Worm (Caenorhabditis elegans): ENCODE measurements around the gene lir-2.

DNA sequence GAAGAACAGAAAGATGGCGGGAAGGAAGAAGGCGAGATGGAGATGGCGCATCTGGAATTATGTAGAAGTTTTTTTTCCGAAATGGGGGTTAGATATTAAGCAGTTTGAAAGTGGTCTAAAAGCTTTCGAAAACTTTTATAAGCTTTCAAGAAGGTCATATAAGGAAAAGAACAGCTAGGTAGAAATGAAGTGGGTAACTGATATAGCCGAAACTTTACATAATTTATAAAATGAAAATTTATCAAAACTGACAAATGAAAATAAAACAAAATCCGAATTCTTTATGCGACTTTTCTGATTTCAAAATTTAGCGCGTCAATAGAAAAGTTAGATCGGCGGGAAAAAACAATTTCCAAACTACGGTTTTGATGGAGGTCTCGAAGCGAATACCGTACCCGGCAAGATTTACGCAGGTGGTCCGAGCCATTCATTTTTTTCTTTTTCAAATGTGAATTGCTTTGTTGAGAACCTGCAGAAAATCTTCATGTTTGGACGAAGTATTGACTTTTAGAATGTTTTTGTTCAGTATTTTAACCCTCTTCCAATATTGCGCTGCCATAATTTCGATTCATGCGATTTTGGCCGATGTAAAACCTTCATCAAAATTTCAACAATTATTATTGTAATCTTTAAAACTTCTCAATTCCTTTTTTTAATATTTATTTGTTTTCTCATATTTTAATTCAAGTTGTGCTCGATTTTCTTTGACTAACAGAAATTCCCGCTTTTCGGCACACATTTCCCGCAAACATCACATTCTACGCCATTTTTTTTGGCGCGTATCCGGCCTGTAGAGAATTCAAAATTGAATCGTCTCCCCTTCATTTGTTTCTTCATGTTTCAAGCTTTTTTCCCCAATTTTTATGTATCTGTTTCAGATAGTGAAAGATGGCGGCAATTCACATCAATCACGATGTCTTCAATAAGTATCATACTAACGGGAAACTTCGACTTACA, 3.1 kb upstream of the lir-2 start, which contains the start of the genes F18A1.7 and rpa-1:
- TF ChIP-seq klf-2 (GFP tag; conservative IDR thresholded peaks at IDR 0.05) (no peak), flt-1 (GFP tag; IDR thresholded peaks at IDR 0.05) (no peak), T22C8.4 (GFP tag; IDR thresholded peaks at IDR 0.05) (no peak), cog-1 (tag; optimal IDR thresholded peaks at IDR 0.05) (no peak), ztf-23 (GFP tag; IDR thresholded peaks at IDR 0.05) (0 out of 2 replicates have a peak, but pooled peaks have one; percentile 9), ztf-29 (GFP tag; IDR thresholded peaks at IDR 0.05) (no peak), med-1 (GFP tag; optimal IDR thresholded peaks at IDR 0.05; ENCODE audit: insufficient read depth) (no peak), tab-1 (GFP tag; IDR thresholded peaks at IDR 0.05) (no peak), ref-1 (GFP tag; conservative IDR thresholded peaks at IDR 0.05) (no peak)
